Worm (Caenorhabditis elegans): ENCODE measurements around the gene F28B12.6.

F28B12.6 gene

ce11 chrII:5936009-5936408 lies 4.7 kb upstream of the F28B12.6 start:
- peak; percentile 69 for TF ChIP-seq fos-1 (tag; optimal IDR thresholded peaks at IDR 0.05)
- TF ChIP-seq sma-3 (GFP tag; optimal IDR thresholded peaks at IDR 0.05), result peak; percentile 20
- peak; percentile 48 for TF ChIP-seq gmeb-1 (tag; optimal IDR thresholded peaks at IDR 0.05)
- TF ChIP-seq elt-3 (tag; optimal IDR thresholded peaks at IDR 0.05), result no peak
- TF ChIP-seq zag-1 (tag; optimal IDR thresholded peaks at IDR 0.05), result no peak
- TF ChIP-seq nhr-23 (tag; optimal IDR thresholded peaks at IDR 0.05), result no peak
- TF ChIP-seq crh-2 (tag; optimal IDR thresholded peaks at IDR 0.05), result peak; percentile 97
- no peak for TF ChIP-seq ztf-4 (tag; optimal IDR thresholded peaks at IDR 0.05)
- TF ChIP-seq sma-9 (GFP tag; optimal IDR thresholded peaks at IDR 0.05), result peak; percentile 61
- TF ChIP-seq sma-9 (tag; optimal IDR thresholded peaks at IDR 0.05), result no peak

ce11 chrII:5942593-5942992 lies 1.9 kb downstream of the F28B12.6 start, which contains the start of gene F28B12.1:
Gene F28B12.1, plus strand, starts transcription at chrII:5942927.
- TF ChIP-seq nhr-25 (tag; optimal IDR thresholded peaks at IDR 0.05) (no peak), sma-3 (GFP tag; optimal IDR thresholded peaks at IDR 0.05) (no peak), crh-2 (tag; optimal IDR thresholded peaks at IDR 0.05) (no peak), skn-1 (tag; optimal IDR thresholded peaks at IDR 0.05) (no peak), fos-1 (tag; optimal IDR thresholded peaks at IDR 0.05) (peak; percentile 23), ceh-82 (tag; optimal IDR thresholded peaks at IDR 0.05) (no peak), Y55F3AM.14 (GFP tag; optimal IDR thresholded peaks at IDR 0.05) (no peak), nhr-6 (tag; optimal IDR thresholded peaks at IDR 0.05) (no peak), C34F6.9 (tag; optimal IDR thresholded peaks at IDR 0.05) (peak; percentile 75), unc-55 (GFP tag; optimal IDR thresholded peaks at IDR 0.05) (peak; percentile 40), lin-11 (tag; optimal IDR thresholded peaks at IDR 0.05) (no peak), nhr-11 (tag; optimal IDR thresholded peaks at IDR 0.05) (no peak), mdl-1 (tag; optimal IDR thresholded peaks at IDR 0.05) (no peak), ztf-11 (tag; optimal IDR thresholded peaks at IDR 0.05) (no peak), nhr-12 (tag; optimal IDR thresholded peaks at IDR 0.05) (no peak), ceh-16 (tag; optimal IDR thresholded peaks at IDR 0.05) (no peak), nhr-129 (tag; optimal IDR thresholded peaks at IDR 0.05) (peak; percentile 43), lsy-2 (tag; optimal IDR thresholded peaks at IDR 0.05) (peak in 1 of 2 experiments; percentile 61), zag-1 (tag; optimal IDR thresholded peaks at IDR 0.05) (no peak), F13H6.1 (tag; optimal IDR thresholded peaks at IDR 0.05) (no peak)

ce11 chrII:5944268-5944667 lies 3.6 kb downstream of the F28B12.6 start, which contains the start of gene B0034.2:
Gene B0034.2, minus strand, starts transcription at chrII:5944368.
- TF ChIP-seq mdl-1 (tag; optimal IDR thresholded peaks at IDR 0.05) (no peak), ZK546.5 (tag; optimal IDR thresholded peaks at IDR 0.05) (no peak)

- TF ChIP-seq Y55F3AM.14 (GFP tag; optimal IDR thresholded peaks at IDR 0.05) (no peak), nhr-6 (tag; optimal IDR thresholded peaks at IDR 0.05) (no peak), crh-2 (tag; optimal IDR thresholded peaks at IDR 0.05) (no peak), nhr-129 (tag; optimal IDR thresholded peaks at IDR 0.05) (no peak), skn-1 (tag; optimal IDR thresholded peaks at IDR 0.05) (no peak), nhr-10 (tag; optimal IDR thresholded peaks at IDR 0.05) (no peak), alr-1 (tag; optimal IDR thresholded peaks at IDR 0.05) (no peak), C34F6.9 (tag; optimal IDR thresholded peaks at IDR 0.05) (no peak), mdl-1 (tag; optimal IDR thresholded peaks at IDR 0.05) (no peak), sma-9 (GFP tag; optimal IDR thresholded peaks at IDR 0.05) (no peak), sma-9 (tag; optimal IDR thresholded peaks at IDR 0.05) (no peak), snpc-4 (tag; optimal IDR thresholded peaks at IDR 0.05) (no peak)
Measured at ce11 chrII:5945818-5946217, 5.2 kb downstream of the F28B12.6 start.

- TF ChIP-seq ztf-4 (tag; optimal IDR thresholded peaks at IDR 0.05) (no peak), mbf-1 (tag; optimal IDR thresholded peaks at IDR 0.05) (no peak)
Measured at ce11 chrII:5946438-5946837, 5.8 kb downstream of the F28B12.6 start.

ce11 chrII:5948681-5949080 lies 8.0 kb downstream of the F28B12.6 start:
- TF ChIP-seq zag-1 (tag; optimal IDR thresholded peaks at IDR 0.05) (peak; percentile 32), C34F6.9 (tag; optimal IDR thresholded peaks at IDR 0.05) (peak; percentile 36), gmeb-1 (tag; optimal IDR thresholded peaks at IDR 0.05) (no peak), sma-9 (GFP tag; optimal IDR thresholded peaks at IDR 0.05) (peak; percentile 22), sma-9 (tag; optimal IDR thresholded peaks at IDR 0.05) (no peak), mbf-1 (tag; optimal IDR thresholded peaks at IDR 0.05) (no peak), unc-55 (GFP tag; optimal IDR thresholded peaks at IDR 0.05) (peak; percentile 29), Y55F3AM.14 (GFP tag; optimal IDR thresholded peaks at IDR 0.05) (peak; percentile 4), F13H6.1 (tag; optimal IDR thresholded peaks at IDR 0.05) (peak; percentile 29)

Measured in whole organism, L2 larva.